Worm (Caenorhabditis elegans) whole organism, mixed stage, embryonic: ENCODE data around the gene lips-11.

Experiments
- lin-13 ChIP-seq: fragments of 150-350 bp; optimal IDR thresholded peaks from 2 replicates; lab custom pipeline; 2014; ENCODE audit warnings: missing biosample characterization, missing genetic modification characterization
- mab-5 ChIP-seq: fragments of 150-350 bp; optimal IDR thresholded peaks from 2 replicates; lab custom pipeline; 2014; ENCODE audit warnings: missing biosample characterization, missing genetic modification characterization
- nhr-237 ChIP-seq: fragments of 150-350 bp; optimal IDR thresholded peaks from 2 replicates; lab custom pipeline; 2014; ENCODE audit warnings: missing biosample characterization, missing genetic modification characterization
- unc-62 ChIP-seq: fragments of 150-350 bp; optimal IDR thresholded peaks from 2 replicates; lab custom pipeline; 2014; ENCODE audit warnings: missing biosample characterization, missing genetic modification reagents, missing genetic modification characterization
- ztf-11 ChIP-seq: fragments of 150-350 bp; optimal IDR thresholded peaks from 2 replicates; lab custom pipeline; 2014; ENCODE audit warnings: missing biosample characterization, missing genetic modification characterization

DNA sequence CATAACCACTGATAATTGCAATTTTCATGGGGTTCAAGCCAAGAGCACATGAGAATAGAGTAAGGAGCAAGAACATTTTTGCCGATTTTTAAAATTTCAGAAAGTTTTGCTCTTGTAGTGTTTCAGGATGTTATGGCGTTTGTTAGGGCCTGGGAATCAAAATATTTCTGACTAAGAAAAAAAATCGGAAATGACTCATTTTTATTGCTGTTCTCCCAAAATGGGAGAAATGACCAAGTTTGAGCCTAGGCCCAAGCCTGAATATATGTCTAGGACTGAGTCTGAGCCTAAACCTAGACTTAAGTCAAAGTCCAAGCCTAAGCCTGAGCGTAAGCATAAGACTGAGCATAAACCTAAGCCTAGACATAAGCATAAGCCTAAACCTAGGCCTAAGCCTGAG lies 6.4 kb downstream of the lips-11 start, which contains the start of gene T13B5.9:
- no peak for TF ChIP-seq nhr-237 (tag; lab: Kevin White, UChicago)
- no peak for TF ChIP-seq mab-5
- no peak for TF ChIP-seq ztf-11 (tag; lab: Kevin White, UChicago)
- TF ChIP-seq lin-13: no peak
- TF ChIP-seq unc-62 (GFP tag; lab: Kevin White, UChicago): no peak
